Worm (Caenorhabditis elegans) whole organism, L2 larva: ENCODE measurements around the gene srbc-58.

Experiments used
- F13H6.1 ChIP-seq: sonication (generic microtip); optimal IDR thresholded peaks from 2 replicates; lab custom pipeline; 2016; ENCODE audit warnings: missing genetic modification characterization, missing compliant biosample characterization
- Y55F3AM.14 ChIP-seq: fragments of 200-800 bp; sonication (Bioruptor generic); optimal IDR thresholded peaks from 2 replicates; lab custom pipeline; 2018; ENCODE audit warnings: mild to moderate bottlenecking, missing genetic modification characterization, missing compliant biosample characterization
- alr-1 ChIP-seq: fragments of 150-350 bp; optimal IDR thresholded peaks from 2 replicates; lab custom pipeline; 2014; ENCODE audit warnings: missing biosample characterization, missing genetic modification characterization
- aly-2 ChIP-seq: fragments of 150-350 bp; optimal IDR thresholded peaks from 2 replicates; lab custom pipeline; 2014; ENCODE audit warnings: missing biosample characterization, missing genetic modification characterization
- blmp-1 ChIP-seq: sonication (generic microtip); optimal IDR thresholded peaks from 2 replicates; lab custom pipeline; 2017; ENCODE audit warnings: missing genetic modification characterization, mild to moderate bottlenecking, missing compliant biosample characterization, antibody characterized with exemption, moderate library complexity; ENCODE audit not compliant: insufficient read depth
- ceh-16 ChIP-seq: fragments of 150-350 bp; optimal IDR thresholded peaks from 2 replicates; lab custom pipeline; 2014; ENCODE audit warnings: missing biosample characterization, missing genetic modification characterization
- ceh-82 ChIP-seq: fragments of 150-350 bp; optimal IDR thresholded peaks from 2 replicates; lab custom pipeline; 2014; ENCODE audit warnings: missing biosample characterization, missing genetic modification characterization
- crh-2 ChIP-seq: sonication (generic microtip); optimal IDR thresholded peaks from 2 replicates; lab custom pipeline; 2017; ENCODE audit warnings: missing biosample characterization, missing genetic modification characterization
- egl-27 ChIP-seq: sonication (generic microtip); optimal IDR thresholded peaks from 3 replicates; lab custom pipeline; 2017; ENCODE audit warnings: missing biosample characterization, missing genetic modification reagents, missing genetic modification characterization
- elt-1 ChIP-seq: fragments of 150-350 bp; optimal IDR thresholded peaks from 2 replicates; lab custom pipeline; 2014; ENCODE audit warnings: missing biosample characterization, missing genetic modification characterization
- fos-1 ChIP-seq: fragments of 150-350 bp; optimal IDR thresholded peaks from 2 replicates; lab custom pipeline; 2014; ENCODE audit warnings: missing biosample characterization, missing genetic modification characterization
- gmeb-1 ChIP-seq: fragments of 150-350 bp; optimal IDR thresholded peaks from 2 replicates; lab custom pipeline; 2014; ENCODE audit warnings: missing biosample characterization, missing genetic modification characterization
- lin-11 ChIP-seq: fragments of 150-350 bp; sonication (generic microtip); optimal IDR thresholded peaks from 2 replicates; lab custom pipeline; 2014; ENCODE audit warnings: missing biosample characterization, missing genetic modification characterization, inconsistent platforms, mixed read lengths
- lin-13 ChIP-seq: fragments of 150-350 bp; optimal IDR thresholded peaks from 2 replicates; lab custom pipeline; 2014; ENCODE audit warnings: missing biosample characterization, missing genetic modification reagents, missing genetic modification characterization
- lin-39 ChIP-seq: fragments of 150-350 bp; optimal IDR thresholded peaks from 2 replicates; lab custom pipeline; 2014; ENCODE audit warnings: missing biosample characterization, missing genetic modification reagents, missing genetic modification characterization
- lsy-2 ChIP-seq, 2 experiments: fragments of 150-350 bp in 1 of 2; sonication (generic microtip) in 1 of 2; optimal IDR thresholded peaks; 2 replicates each; lab custom pipeline; 2014 to 2017; ENCODE audit warnings: missing biosample characterization in 2 of 2, missing genetic modification characterization in 2 of 2
- mab-5 ChIP-seq: fragments of 150-350 bp; optimal IDR thresholded peaks from 2 replicates; lab custom pipeline; 2014; ENCODE audit warnings: missing biosample characterization, missing genetic modification characterization
- mbf-1 ChIP-seq: sonication (generic microtip); optimal IDR thresholded peaks from 2 replicates; lab custom pipeline; 2017; ENCODE audit warnings: missing biosample characterization, missing genetic modification characterization
- mdl-1 ChIP-seq, 2 experiments: fragments of 150-350 bp in 1 of 2; sonication (generic microtip) in 1 of 2; optimal IDR thresholded peaks; 2 replicates each; lab custom pipeline; 2017; ENCODE audit warnings: missing biosample characterization in 2 of 2, missing genetic modification characterization in 2 of 2
- nhr-12 ChIP-seq: fragments of 150-350 bp; optimal IDR thresholded peaks from 2 replicates; lab custom pipeline; 2014; ENCODE audit warnings: missing biosample characterization, missing genetic modification characterization
- nhr-129 ChIP-seq: fragments of 150-350 bp; optimal IDR thresholded peaks from 2 replicates; lab custom pipeline; 2014; ENCODE audit warnings: missing biosample characterization, missing genetic modification characterization
- nhr-21 ChIP-seq: fragments of 150-350 bp; optimal IDR thresholded peaks from 2 replicates; lab custom pipeline; 2014; ENCODE audit warnings: missing biosample characterization, missing genetic modification characterization
- nhr-237 ChIP-seq: fragments of 150-350 bp; optimal IDR thresholded peaks from 2 replicates; lab custom pipeline; 2014; ENCODE audit warnings: missing biosample characterization, missing genetic modification characterization
- nhr-25 ChIP-seq: fragments of 150-350 bp; sonication (generic microtip); optimal IDR thresholded peaks from 3 replicates; lab custom pipeline; 2014; ENCODE audit warnings: missing biosample characterization, missing genetic modification characterization
- nhr-6 ChIP-seq: fragments of 150-350 bp; optimal IDR thresholded peaks from 2 replicates; lab custom pipeline; 2014; ENCODE audit warnings: missing biosample characterization, missing genetic modification characterization
- peb-1 ChIP-seq: fragments of 150-350 bp; optimal IDR thresholded peaks from 2 replicates; lab custom pipeline; 2014; ENCODE audit warnings: missing biosample characterization, missing genetic modification characterization
- sem-4 ChIP-seq: fragments of 150-350 bp; optimal IDR thresholded peaks from 2 replicates; lab custom pipeline; 2014; ENCODE audit warnings: missing biosample characterization, missing genetic modification reagents, missing genetic modification characterization
- skn-1 ChIP-seq: sonication (generic microtip); optimal IDR thresholded peaks from 2 replicates; lab custom pipeline; 2017; ENCODE audit warnings: missing biosample characterization, missing genetic modification characterization
- sma-9 ChIP-seq, 2 experiments: fragments of 150-350 bp in 1 of 2; sonication (generic microtip) in 1 of 2; optimal IDR thresholded peaks; 2 replicates each; lab custom pipeline; 2014 to 2016; ENCODE audit warnings: missing genetic modification characterization in 2 of 2, mild to moderate bottlenecking in 1 of 2, missing biosample characterization in 1 of 2, missing compliant biosample characterization in 1 of 2, missing genetic modification reagents in 1 of 2, moderate library complexity in 1 of 2
- snpc-4 ChIP-seq: fragments of 150-350 bp; optimal IDR thresholded peaks from 2 replicates; lab custom pipeline; 2014; ENCODE audit warnings: missing biosample characterization, missing genetic modification characterization
- unc-39 ChIP-seq: fragments of 150-350 bp; optimal IDR thresholded peaks from 2 replicates; lab custom pipeline; 2014; ENCODE audit warnings: missing biosample characterization, missing genetic modification characterization
- unc-62 ChIP-seq: fragments of 150-350 bp; optimal IDR thresholded peaks from 2 replicates; lab custom pipeline; 2014; ENCODE audit warnings: missing biosample characterization, missing genetic modification reagents, missing genetic modification characterization
- zag-1 ChIP-seq: fragments of 150-350 bp; optimal IDR thresholded peaks from 2 replicates; lab custom pipeline; 2014; ENCODE audit warnings: missing biosample characterization, missing genetic modification characterization
- ztf-1 ChIP-seq: fragments of 200-800 bp; sonication (Bioruptor generic); conservative IDR thresholded peaks from 2 replicates; pipeline ENCODE4 v1.3.6; 2022; ENCODE audit warnings: missing genetic modification characterization, missing compliant biosample characterization
- ztf-11 ChIP-seq: sonication (generic microtip); optimal IDR thresholded peaks from 2 replicates; lab custom pipeline; 2017; ENCODE audit warnings: missing biosample characterization, missing genetic modification characterization
- ztf-4 ChIP-seq: fragments of 150-350 bp; optimal IDR thresholded peaks from 2 replicates; lab custom pipeline; 2014; ENCODE audit warnings: missing biosample characterization, missing genetic modification characterization

srbc-58 gene

DNA sequence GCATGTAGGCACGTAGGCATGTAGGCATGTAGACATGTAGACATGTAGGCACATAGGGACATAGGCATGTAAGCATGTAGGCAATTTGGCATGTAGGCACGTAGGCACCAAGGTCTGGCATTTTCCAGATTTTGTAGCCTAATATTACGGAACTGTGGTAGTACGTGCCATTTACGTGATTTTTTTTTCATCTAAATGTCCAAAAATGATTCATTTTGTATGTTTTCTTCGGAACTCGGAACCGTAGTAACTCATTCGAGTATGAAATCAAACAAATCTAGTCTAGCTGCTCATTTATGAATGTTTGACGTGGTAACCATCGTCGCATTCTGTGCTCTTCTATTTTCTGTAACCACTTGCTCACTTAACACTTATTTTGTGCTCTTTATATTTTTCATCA lies 3.5 kb downstream of the srbc-58 start, which contains the start of gene srbc-59:
Gene srbc-59, plus strand, starts transcription at position 301 of the 400 bp plus-strand sequence.
- no peak for TF ChIP-seq lin-39 (tag; lab: Kevin White, UChicago)
- TF ChIP-seq lin-11 (tag; lab: Kevin White, UChicago) = no peak
- TF ChIP-seq nhr-237 (tag; lab: Kevin White, UChicago) = no peak

DNA sequence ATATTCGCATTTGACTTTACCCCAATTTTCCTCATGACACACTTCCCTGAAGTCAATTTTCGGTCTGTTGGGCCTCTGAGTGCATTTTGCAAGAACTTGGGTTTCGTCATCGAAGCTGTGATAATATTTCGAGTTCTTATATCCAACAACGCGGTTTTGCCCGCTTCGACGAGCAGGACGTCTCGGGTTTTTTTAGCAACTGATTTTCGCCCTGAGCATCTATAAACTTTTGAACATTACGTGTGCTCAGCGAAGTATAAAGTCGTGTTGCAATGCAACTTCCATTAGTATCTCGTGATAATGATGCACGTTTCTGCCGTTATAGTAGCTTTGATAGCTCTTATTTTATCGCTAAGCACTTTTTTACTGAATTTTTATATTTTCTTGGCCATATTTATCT lies 5.2 kb downstream of the srbc-58 start, which contains the start of gene srbc-60:
Gene srbc-60, plus strand, starts transcription at position 301 of the 400 bp plus-strand sequence.
- TF ChIP-seq lin-39 (tag; lab: Kevin White, UChicago) = no peak
- TF ChIP-seq gmeb-1 (tag; lab: Kevin White, UChicago) = no peak
- no peak for TF ChIP-seq nhr-12 (tag; lab: Kevin White, UChicago)
- no peak for TF ChIP-seq lin-11 (tag; lab: Kevin White, UChicago)
- TF ChIP-seq snpc-4 = no peak

DNA sequence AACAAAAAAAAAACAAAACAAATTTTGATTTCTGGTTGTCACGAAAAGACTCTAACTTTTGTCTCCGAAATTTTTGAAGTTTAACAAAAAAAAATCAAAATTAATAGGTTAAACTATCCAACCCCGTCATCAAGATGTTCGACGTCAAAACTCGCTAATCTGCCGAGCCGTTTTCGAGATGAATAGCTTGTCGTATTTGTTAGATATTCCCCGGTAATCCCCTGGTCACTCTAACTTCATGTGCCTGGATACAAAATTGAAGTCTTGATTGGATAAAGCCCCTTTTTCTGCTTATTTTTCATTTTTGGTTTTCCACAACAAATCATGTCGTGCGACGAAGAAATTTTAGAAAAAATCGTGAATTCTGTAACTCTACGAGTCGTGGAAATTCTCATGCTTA lies 7.6 kb downstream of the srbc-58 start, which contains the start of gene srab-16:
Gene srab-16, plus strand, starts transcription at position 301 of the 400 bp plus-strand sequence.
- no peak for TF ChIP-seq Y55F3AM.14
- TF ChIP-seq ceh-16 (tag; lab: Kevin White, UChicago) = no peak
- TF ChIP-seq elt-1 = no peak
- no peak for TF ChIP-seq mbf-1

DNA sequence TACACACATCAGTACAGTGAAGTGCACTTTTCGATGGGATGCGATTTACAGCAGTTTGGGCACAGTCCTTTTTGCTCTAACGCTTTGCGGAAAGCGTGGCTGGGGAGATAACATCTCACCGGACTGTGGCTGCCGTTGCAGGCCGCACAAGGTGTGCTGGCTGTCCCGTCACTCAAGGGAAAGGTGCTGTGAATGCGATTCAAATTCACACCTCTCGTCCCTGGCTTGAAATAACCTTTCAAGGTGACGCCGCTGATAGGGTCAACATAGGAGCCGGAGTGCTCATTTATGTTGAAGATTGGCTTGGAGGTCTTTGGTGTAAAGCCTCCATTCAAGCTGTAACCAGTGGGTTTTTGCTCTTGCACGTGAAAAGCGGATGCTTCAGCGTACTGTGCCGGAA lies 19.3 kb downstream of the srbc-58 start:
- TF ChIP-seq skn-1 (tag; lab: Kevin White, UChicago) = no peak
- TF ChIP-seq nhr-129 (tag; lab: Kevin White, UChicago) = no peak
- no peak for TF ChIP-seq sem-4 (tag; lab: Kevin White, UChicago)
- no peak for TF ChIP-seq alr-1 (tag; lab: Kevin White, UChicago)
- TF ChIP-seq ztf-11 (tag; lab: Kevin White, UChicago) = no peak
- no peak for TF ChIP-seq F13H6.1 (tag; lab: Kevin White, UChicago)
- no peak for TF ChIP-seq lin-13
- no peak for TF ChIP-seq lin-11 (tag; lab: Kevin White, UChicago)
- TF ChIP-seq fos-1 (tag; lab: Kevin White, UChicago) = no peak
- no peak for TF ChIP-seq unc-62 (GFP tag; lab: Kevin White, UChicago)
- no peak for TF ChIP-seq sma-9 (GFP tag; optimal IDR thresholded peaks at IDR 0.05; lab: Kevin White, UChicago)
- TF ChIP-seq sma-9 (tag; optimal IDR thresholded peaks at IDR 0.05; lab: Kevin White, UChicago) = no peak
- TF ChIP-seq aly-2 = no peak

DNA sequence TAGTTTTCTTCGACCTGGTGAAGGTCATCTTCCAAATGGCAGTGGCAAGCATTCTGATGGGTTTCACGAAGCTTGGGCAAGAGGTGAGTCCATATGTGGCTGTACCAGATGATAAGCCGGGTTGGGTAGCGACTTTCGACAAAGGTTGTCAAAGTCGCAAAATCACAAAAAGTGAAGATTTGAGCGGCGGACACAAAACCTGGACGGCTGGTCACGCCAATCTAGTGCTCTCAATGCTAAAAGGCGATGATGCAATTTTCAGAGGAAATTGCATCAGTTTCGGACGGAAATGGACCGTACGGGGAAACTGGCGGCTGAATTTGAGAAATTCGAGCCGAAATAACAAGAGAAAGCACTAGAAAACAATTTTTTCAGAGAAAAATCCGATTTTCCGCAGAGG lies 22.4 kb downstream of the srbc-58 start:
- TF ChIP-seq mab-5 (tag; lab: Kevin White, UChicago) (no peak), ztf-11 (tag; lab: Kevin White, UChicago) (no peak), ceh-82 (tag; lab: Kevin White, UChicago) (no peak), nhr-21 (tag; lab: Kevin White, UChicago) (no peak), Y55F3AM.14 (no peak), lin-13 (no peak), ztf-1 (GFP tag; lab: Robert Waterston, UW) (no peak), zag-1 (no peak), nhr-12 (tag; lab: Kevin White, UChicago) (no peak), crh-2 (tag; lab: Kevin White, UChicago) (no peak), snpc-4 (no peak), unc-39 (tag; lab: Kevin White, UChicago) (no peak), egl-27 (tag; lab: Kevin White, UChicago) (no peak), nhr-25 (no peak), blmp-1 (tag; lab: Kevin White, UChicago) (no peak), nhr-6 (tag; lab: Kevin White, UChicago) (no peak), fos-1 (tag; lab: Kevin White, UChicago) (no peak), lsy-2 (tag; optimal IDR thresholded peaks at IDR 0.05; lab: Kevin White, UChicago) (no peak)

DNA sequence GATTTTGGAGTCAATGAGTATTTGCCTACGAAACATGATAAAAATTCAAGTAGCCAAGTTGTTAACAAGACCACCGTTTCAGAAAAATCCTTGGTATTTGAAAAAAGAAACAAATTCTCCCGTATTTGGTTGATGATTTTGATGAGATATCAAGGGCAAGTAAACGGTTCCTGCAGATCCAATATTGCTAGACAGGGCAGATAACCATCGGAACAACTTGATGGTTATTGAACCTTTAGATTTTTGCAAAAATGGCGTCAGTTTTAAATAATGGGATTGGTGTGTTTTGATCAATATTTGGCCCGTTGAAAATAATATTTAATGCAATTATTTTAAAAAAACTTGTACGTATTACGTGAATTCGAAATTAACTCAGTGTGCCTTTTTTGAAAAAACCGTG lies 25.5 kb downstream of the srbc-58 start:
- peak; percentile 3 for TF ChIP-seq elt-1
- no peak for TF ChIP-seq ztf-4 (tag; lab: Kevin White, UChicago)
- TF ChIP-seq nhr-237 (tag; lab: Kevin White, UChicago) = no peak
- TF ChIP-seq mbf-1 = no peak
- no peak for TF ChIP-seq fos-1 (tag; lab: Kevin White, UChicago)
- no peak for TF ChIP-seq peb-1 (tag; lab: Kevin White, UChicago)
- TF ChIP-seq aly-2 = no peak
- TF ChIP-seq sma-9 (GFP tag; optimal IDR thresholded peaks at IDR 0.05; lab: Kevin White, UChicago) = peak; percentile 70
- TF ChIP-seq sma-9 (tag; optimal IDR thresholded peaks at IDR 0.05; lab: Kevin White, UChicago) = no peak
- no peak for TF ChIP-seq mdl-1 (tag; optimal IDR thresholded peaks at IDR 0.05; lab: Kevin White, UChicago)
- TF ChIP-seq lin-13 = no peak
- no peak for TF ChIP-seq lin-11 (tag; lab: Kevin White, UChicago)
- TF ChIP-seq ztf-1 (GFP tag; lab: Robert Waterston, UW) = no peak
- TF ChIP-seq crh-2 (tag; lab: Kevin White, UChicago) = no peak
